Fruit fly (Drosophila melanogaster): ENCODE data around the gene CG44174.
A peak's percentile ranks its signal among the peaks of the same experiment; 100 is the strongest.

CG44174 gene

DNA sequence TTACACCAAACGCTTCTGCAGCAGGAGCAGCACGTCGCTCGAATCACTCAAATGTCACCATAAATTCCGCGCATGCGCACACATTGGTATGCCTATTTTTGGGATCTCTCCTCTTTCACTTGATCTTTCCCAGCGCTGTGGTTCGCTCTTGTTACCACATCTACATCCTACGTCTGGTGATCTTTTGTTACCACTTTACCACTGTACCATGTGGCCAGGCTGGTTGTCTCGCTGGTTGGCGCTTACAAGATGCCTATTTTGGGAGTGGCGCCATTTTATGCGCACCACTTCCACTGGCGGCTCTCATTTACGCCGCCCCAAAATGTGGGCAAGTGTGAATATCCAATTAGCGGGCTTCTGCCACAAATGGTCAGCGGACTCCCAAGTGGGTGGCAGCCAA, 9.8 kb downstream of the CG44174 start:
- peak; percentile 54 for TF ChIP-seq Eip78C (GFP tag)
- no peak for TF ChIP-seq CG11902 (GFP tag; optimal IDR thresholded peaks at IDR 0.05)
- no peak for TF ChIP-seq Gug (GFP tag; IDR thresholded peaks at IDR 0.05)

DNA sequence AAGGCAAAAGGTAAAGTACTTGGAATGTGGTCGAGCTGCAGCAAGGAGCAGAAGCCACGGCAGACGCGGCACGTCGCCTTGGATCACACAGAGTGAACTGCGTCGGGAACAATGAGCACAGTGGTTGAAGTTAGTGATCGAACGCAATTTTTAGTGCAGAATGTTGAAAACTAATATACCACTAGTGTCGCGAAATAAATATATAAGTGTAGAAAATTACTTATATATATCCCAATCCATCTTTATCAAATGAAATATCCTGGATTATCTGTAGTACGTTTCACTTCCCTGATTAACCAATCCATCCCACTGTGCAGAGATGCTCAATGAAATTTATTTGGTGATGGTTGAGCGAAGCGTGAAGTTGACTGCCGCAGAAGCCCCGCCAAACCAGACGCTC, 11.0 kb downstream of the CG44174 start:
- TF ChIP-seq dac (GFP tag; optimal IDR thresholded peaks at IDR 0.05) (peak; percentile 6), CG10669 (GFP tag; optimal IDR thresholded peaks at IDR 0.05) (peak; percentile 87), Sox15 (GFP tag; optimal IDR thresholded peaks at IDR 0.05) (peak; percentile 85), vri (GFP tag; optimal IDR thresholded peaks at IDR 0.05) (peak; percentile 91), CG15336 (GFP tag; IDR thresholded peaks at IDR 0.05) (peak; percentile 36; the same call in 1 of the 2 replicates), Sox14 (GFP tag; optimal IDR thresholded peaks at IDR 0.05) (peak; percentile 90), CG11762 (GFP tag; optimal IDR thresholded peaks at IDR 0.05; ENCODE audit: insufficient read depth) (peak; percentile 82), lz (GFP tag; optimal IDR thresholded peaks at IDR 0.05) (peak; percentile 91), CG6163 (GFP tag; IDR thresholded peaks at IDR 0.05) (peak; percentile 87), Hr39 (GFP tag; optimal IDR thresholded peaks at IDR 0.05) (peak; percentile 85), Eip78C (GFP tag) (peak; percentile 96), Ets21C (GFP tag; optimal IDR thresholded peaks at IDR 0.05) (peak; percentile 82), Ets96B (tag; optimal IDR thresholded peaks at IDR 0.05) (peak; percentile 91), Sox102F (GFP tag; optimal IDR thresholded peaks at IDR 0.05) (peak; percentile 92), eg (GFP tag; IDR thresholded peaks at IDR 0.05) (0 out of 3 replicates have a peak, but pooled peaks have one; percentile 44), pdm3 (GFP tag; optimal IDR thresholded peaks at IDR 0.05) (peak; percentile 84), CG9139 (GFP tag; optimal IDR thresholded peaks at IDR 0.05) (peak; percentile 84), Hr38 (GFP tag; optimal IDR thresholded peaks at IDR 0.05) (no peak), topi (GFP tag; optimal IDR thresholded peaks at IDR 0.05) (peak; percentile 91), salr (GFP tag; optimal IDR thresholded peaks at IDR 0.05) (peak; percentile 29 to 80), svp (GFP tag) (peak; percentile 96), CG10631 (GFP tag; optimal IDR thresholded peaks at IDR 0.05) (peak; percentile 88), CG32006 (GFP tag; optimal IDR thresholded peaks at IDR 0.05) (peak; percentile 59), net (GFP tag; optimal IDR thresholded peaks at IDR 0.05) (peak; percentile 72), CG3032 (tag; optimal IDR thresholded peaks at IDR 0.05) (peak; percentile 86), CG31627 (GFP tag; optimal IDR thresholded peaks at IDR 0.05) (peak; percentile 85), OdsH (GFP tag; optimal IDR thresholded peaks at IDR 0.05) (peak; percentile 84), CG6808 (GFP tag; optimal IDR thresholded peaks at IDR 0.05) (peak; percentile 88), Blimp-1 (GFP tag; optimal IDR thresholded peaks at IDR 0.05) (peak; percentile 64), fd85E (GFP tag; optimal IDR thresholded peaks at IDR 0.05) (peak; percentile 17), CG7368 (GFP tag; optimal IDR thresholded peaks at IDR 0.05) (peak; percentile 79), CG34406 (GFP tag; optimal IDR thresholded peaks at IDR 0.05) (peak; percentile 88), CG11902 (GFP tag; optimal IDR thresholded peaks at IDR 0.05) (peak; percentile 75), spab (GFP tag; optimal IDR thresholded peaks at IDR 0.05) (peak; percentile 87), Eip93F (GFP tag; optimal IDR thresholded peaks at IDR 0.05) (peak; percentile 72), ss (GFP tag; optimal IDR thresholded peaks at IDR 0.05) (peak; percentile 68 to 78), Met (GFP tag; optimal IDR thresholded peaks at IDR 0.05) (peak; percentile 93), CG6854 (GFP tag; optimal IDR thresholded peaks at IDR 0.05) (peak; percentile 79), CG4318 (GFP tag; optimal IDR thresholded peaks at IDR 0.05) (peak; percentile 33), Eip75B (GFP tag; optimal IDR thresholded peaks at IDR 0.05) (peak; percentile 91), CG11294 (GFP tag; IDR thresholded peaks at IDR 0.05) (no peak), fkh (GFP tag; optimal IDR thresholded peaks at IDR 0.05) (no peak), CG16779 (tag; optimal IDR thresholded peaks at IDR 0.05) (peak; percentile 63), CG6276 (GFP tag; optimal IDR thresholded peaks at IDR 0.05) (peak; percentile 9), Smox (GFP tag; optimal IDR thresholded peaks at IDR 0.05) (peak; percentile 91), cyc (GFP tag; optimal IDR thresholded peaks at IDR 0.05) (peak; percentile 83), achi (GFP tag; optimal IDR thresholded peaks at IDR 0.05) (peak; percentile 86), CG3919 (GFP tag; optimal IDR thresholded peaks at IDR 0.05) (peak; percentile 88), dsx (GFP tag; optimal IDR thresholded peaks at IDR 0.05; ENCODE audit: poor library complexity, severe bottlenecking) (peak; percentile 81)

Measured in whole organism, prepupa.